Fruit fly (Drosophila melanogaster): Measurements from ENCODE around the gene Mitofilin.

Gene Mitofilin

DNA sequence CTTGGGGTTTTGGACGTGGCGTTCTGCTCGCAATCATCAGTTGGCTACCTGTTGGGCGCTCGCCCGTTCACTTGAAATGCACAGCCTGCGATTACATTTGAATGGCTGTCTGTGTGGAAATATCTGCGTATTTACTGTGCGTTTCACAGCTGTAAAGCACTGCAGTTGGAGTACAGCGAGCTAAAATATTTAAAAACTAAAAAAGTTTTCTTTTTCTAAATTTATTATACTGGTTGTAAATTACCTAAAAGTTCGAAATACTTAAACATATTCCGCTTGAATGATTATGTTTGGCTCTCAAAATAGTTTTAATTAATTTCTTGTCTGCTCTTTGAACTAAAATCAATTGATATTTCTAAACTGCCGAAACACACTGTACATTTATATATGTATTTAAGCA lies 23.1 kb upstream of the Mitofilin start:
- peak; percentile 13 for TF ChIP-seq esn (GFP tag; optimal IDR thresholded peaks at IDR 0.05)
- TF ChIP-seq achi (GFP tag; optimal IDR thresholded peaks at IDR 0.05) = peak; percentile 2
- peak; percentile 55 for TF ChIP-seq CG15336 (GFP tag; IDR thresholded peaks at IDR 0.05)
- peak; percentile 64 for TF ChIP-seq Eip78C (GFP tag)
- TF ChIP-seq lz (GFP tag; optimal IDR thresholded peaks at IDR 0.05) = peak; percentile 13
- TF ChIP-seq Met (GFP tag; optimal IDR thresholded peaks at IDR 0.05) = peak; percentile 10
- TF ChIP-seq Blimp-1 (GFP tag; optimal IDR thresholded peaks at IDR 0.05) = no peak
- TF ChIP-seq CG11902 (GFP tag; optimal IDR thresholded peaks at IDR 0.05) = no peak
- TF ChIP-seq acj6 (GFP tag; optimal IDR thresholded peaks at IDR 0.05) = peak; percentile 12
- no peak for TF ChIP-seq pdm3 (GFP tag; optimal IDR thresholded peaks at IDR 0.05)
- TF ChIP-seq CG7368 (GFP tag; optimal IDR thresholded peaks at IDR 0.05) = no peak
- no peak for TF ChIP-seq dac (GFP tag; optimal IDR thresholded peaks at IDR 0.05)
- no peak for TF ChIP-seq vri (GFP tag; optimal IDR thresholded peaks at IDR 0.05)
- no peak for TF ChIP-seq Gug (GFP tag; IDR thresholded peaks at IDR 0.05)
- TF ChIP-seq svp (GFP tag) = peak; percentile 54
- no peak for TF ChIP-seq CG32006 (GFP tag; optimal IDR thresholded peaks at IDR 0.05)
- TF ChIP-seq CG8119 (GFP tag; IDR thresholded peaks at IDR 0.05) = peak; percentile 30; the same call in 1 of the 3 replicates
- TF ChIP-seq cyc (GFP tag; optimal IDR thresholded peaks at IDR 0.05) = no peak
- no peak for TF ChIP-seq CG6808 (GFP tag; optimal IDR thresholded peaks at IDR 0.05)
- peak; percentile 40; the same call in 1 of the 3 replicates for TF ChIP-seq eg (GFP tag; IDR thresholded peaks at IDR 0.05)
- TF ChIP-seq Hr39 (GFP tag; optimal IDR thresholded peaks at IDR 0.05) = peak; percentile 15
- TF ChIP-seq salr (GFP tag; optimal IDR thresholded peaks at IDR 0.05) = no peak
- no peak; the same call in 2 of the 3 replicates for TF ChIP-seq CG6163 (GFP tag; IDR thresholded peaks at IDR 0.05)
- peak; percentile 22 for TF ChIP-seq topi (GFP tag; optimal IDR thresholded peaks at IDR 0.05)
- TF ChIP-seq CG31627 (GFP tag; optimal IDR thresholded peaks at IDR 0.05) = peak; percentile 19

DNA sequence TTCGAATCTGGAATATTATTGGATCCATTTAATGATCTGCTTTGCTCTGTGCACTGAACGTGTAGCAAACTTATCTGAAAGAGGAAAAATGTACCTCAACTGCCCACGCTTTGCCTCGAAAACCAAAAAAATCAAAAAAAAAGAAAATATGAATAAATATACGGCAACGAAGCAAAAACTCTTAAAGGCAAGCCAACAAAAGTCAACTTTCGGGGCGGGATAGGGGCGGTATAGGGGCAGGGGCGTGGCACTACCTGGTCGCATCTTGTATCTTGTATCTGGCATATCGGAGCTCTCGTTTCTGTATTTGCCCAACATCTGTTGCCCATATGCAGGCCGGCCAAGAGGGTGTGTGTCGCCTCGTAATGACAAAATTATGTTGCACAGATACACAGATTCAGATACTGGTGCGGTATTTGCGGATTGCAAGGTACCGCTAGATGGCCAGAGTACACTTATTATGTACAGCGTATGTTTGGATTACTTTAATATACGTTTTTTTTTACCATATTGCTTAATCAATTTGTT lies 21.4 kb upstream of the Mitofilin start:
- no peak for TF ChIP-seq CG6163 (GFP tag; IDR thresholded peaks at IDR 0.05)
- no peak for TF ChIP-seq CG9139 (GFP tag; optimal IDR thresholded peaks at IDR 0.05)
- TF ChIP-seq eg (GFP tag; IDR thresholded peaks at IDR 0.05) = no peak
- no peak for TF ChIP-seq OdsH (GFP tag; optimal IDR thresholded peaks at IDR 0.05)
- TF ChIP-seq CG4318 (GFP tag; optimal IDR thresholded peaks at IDR 0.05) = no peak
- TF ChIP-seq cyc (GFP tag; optimal IDR thresholded peaks at IDR 0.05) = no peak
- no peak for TF ChIP-seq CG11902 (GFP tag; optimal IDR thresholded peaks at IDR 0.05)
- TF ChIP-seq Smox (GFP tag; optimal IDR thresholded peaks at IDR 0.05) = no peak
- TF ChIP-seq Eip75B (GFP tag; optimal IDR thresholded peaks at IDR 0.05) = no peak
- no peak for TF ChIP-seq Lpt (GFP tag; optimal IDR thresholded peaks at IDR 0.05)
- TF ChIP-seq pdm3 (GFP tag; optimal IDR thresholded peaks at IDR 0.05) = no peak
- no peak for TF ChIP-seq CG11294 (GFP tag; IDR thresholded peaks at IDR 0.05)
- no peak for TF ChIP-seq Sox15 (GFP tag; optimal IDR thresholded peaks at IDR 0.05)

DNA sequence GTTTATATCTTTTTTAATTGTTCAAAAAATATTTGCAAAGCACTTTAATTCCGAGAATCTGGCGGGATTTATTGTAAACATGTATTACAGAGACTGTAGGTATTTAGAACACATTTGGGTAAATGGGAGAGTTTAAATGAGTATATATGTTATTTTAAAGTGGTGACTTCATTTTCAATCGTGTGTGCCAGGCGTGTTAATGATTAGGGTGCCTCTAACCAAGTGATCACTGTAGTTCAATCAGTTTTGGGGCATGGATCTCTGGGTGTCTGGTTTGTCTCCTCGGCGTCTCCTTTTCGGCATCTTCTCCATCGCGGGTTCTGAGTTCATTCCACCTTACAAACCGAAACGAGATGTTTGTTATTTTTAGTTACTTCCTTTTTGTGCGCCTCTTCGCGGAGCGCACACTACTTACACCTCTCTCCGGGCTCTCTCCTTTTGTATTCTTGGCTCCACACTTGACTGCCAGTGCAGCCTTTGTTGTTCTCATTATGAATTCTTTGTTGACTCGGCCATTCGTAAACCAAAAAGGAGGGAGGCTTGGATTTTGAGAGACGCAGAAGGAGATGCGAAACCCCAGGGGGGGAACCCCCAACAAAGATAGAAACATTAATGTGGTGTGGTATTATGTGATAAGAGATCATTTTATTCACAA lies 20.7 kb upstream of the Mitofilin start:
- TF ChIP-seq Eip78C (GFP tag) (peak; percentile 76), Smox (GFP tag; optimal IDR thresholded peaks at IDR 0.05) (peak; percentile 29), Sox14 (GFP tag; optimal IDR thresholded peaks at IDR 0.05) (peak; percentile 62), topi (GFP tag; optimal IDR thresholded peaks at IDR 0.05) (peak; percentile 10), CG8632 (GFP tag; optimal IDR thresholded peaks at IDR 0.05) (no peak), CG7368 (GFP tag; optimal IDR thresholded peaks at IDR 0.05) (no peak), fkh (GFP tag; optimal IDR thresholded peaks at IDR 0.05) (peak; percentile 14), net (GFP tag; optimal IDR thresholded peaks at IDR 0.05) (no peak), CG34406 (GFP tag; optimal IDR thresholded peaks at IDR 0.05) (no peak), CG4318 (GFP tag; optimal IDR thresholded peaks at IDR 0.05) (no peak), cyc (GFP tag; optimal IDR thresholded peaks at IDR 0.05) (peak; percentile 40), CG3032 (tag; optimal IDR thresholded peaks at IDR 0.05) (no peak), Eip75B (GFP tag; optimal IDR thresholded peaks at IDR 0.05) (no peak), pdm3 (GFP tag; optimal IDR thresholded peaks at IDR 0.05) (peak; percentile 9), Hr4 (GFP tag; optimal IDR thresholded peaks at IDR 0.05) (no peak), lz (GFP tag; optimal IDR thresholded peaks at IDR 0.05) (peak; percentile 32), Blimp-1 (GFP tag; optimal IDR thresholded peaks at IDR 0.05) (no peak), CG6854 (GFP tag; optimal IDR thresholded peaks at IDR 0.05) (no peak), esn (GFP tag; optimal IDR thresholded peaks at IDR 0.05) (peak; percentile 31), CG6163 (GFP tag; IDR thresholded peaks at IDR 0.05) (peak; percentile 63), acj6 (GFP tag; optimal IDR thresholded peaks at IDR 0.05) (peak; percentile 0), Hr39 (GFP tag; optimal IDR thresholded peaks at IDR 0.05) (peak; percentile 40), achi (GFP tag; optimal IDR thresholded peaks at IDR 0.05) (no peak), CG11294 (GFP tag; IDR thresholded peaks at IDR 0.05) (no peak), CG6792 (GFP tag; optimal IDR thresholded peaks at IDR 0.05) (no peak), spab (GFP tag; optimal IDR thresholded peaks at IDR 0.05) (no peak), Hr38 (GFP tag; optimal IDR thresholded peaks at IDR 0.05) (no peak), CG1621 (tag; optimal IDR thresholded peaks at IDR 0.05) (no peak), salr (GFP tag; optimal IDR thresholded peaks at IDR 0.05) (no peak)

Data from whole organism, prepupa.